Fruit fly (Drosophila melanogaster) whole organism, adult: ENCODE results near the gene Root.

Experiments
- CG11617 ChIP-seq: fragments of 200-800 bp; sonication (Bioruptor generic); optimal IDR thresholded peaks from 2 replicates; lab custom pipeline; 2017; ENCODE audit warnings: mild to moderate bottlenecking, missing biosample characterization, missing genetic modification reagents, missing genetic modification characterization
- CG12768 ChIP-seq: fragments of 200-800 bp; sonication (Bioruptor generic); optimal IDR thresholded peaks from 2 replicates; lab custom pipeline; 2017; ENCODE audit warnings: missing biosample characterization, missing genetic modification characterization, mild to moderate bottlenecking, moderate library complexity, missing genetic modification reagents
- CG14711 ChIP-seq: fragments of 200-800 bp; sonication (Bioruptor generic); optimal IDR thresholded peaks from 2 replicates; lab custom pipeline; 2018; ENCODE audit warnings: missing biosample characterization, mild to moderate bottlenecking, missing genetic modification characterization, moderate library complexity
- CG1620 ChIP-seq: fragments of 200-800 bp; sonication (Bioruptor generic); optimal IDR thresholded peaks from 2 replicates; lab custom pipeline; 2016; ENCODE audit warnings: missing biosample characterization, missing genetic modification characterization
- CG33017 ChIP-seq: fragments of 200-800 bp; sonication (Bioruptor generic); optimal IDR thresholded peaks from 2 replicates; lab custom pipeline; 2018; ENCODE audit warnings: missing biosample characterization, mild to moderate bottlenecking, missing genetic modification characterization, moderate library complexity
- CG5204 ChIP-seq: fragments of 200-800 bp; sonication (Bioruptor generic); optimal IDR thresholded peaks from 2 replicates; lab custom pipeline; 2016; ENCODE audit warnings: missing biosample characterization, missing genetic modification characterization
- CG7045 ChIP-seq: fragments of 200-800 bp; sonication (Bioruptor generic); optimal IDR thresholded peaks from 2 replicates; lab custom pipeline; 2017; ENCODE audit warnings: missing biosample characterization, mild to moderate bottlenecking, missing genetic modification characterization
- CG7101 ChIP-seq: fragments of 200-800 bp; sonication (Bioruptor generic); optimal IDR thresholded peaks from 2 replicates; lab custom pipeline; 2018; ENCODE audit warnings: missing biosample characterization, mild to moderate bottlenecking, missing genetic modification characterization, moderate library complexity
- Clk ChIP-seq: fragments of 200-800 bp; sonication (Bioruptor generic); optimal IDR thresholded peaks from 2 replicates; lab custom pipeline; 2017; ENCODE audit warnings: missing biosample characterization, missing genetic modification characterization
- Crg-1 ChIP-seq: fragments of 200-800 bp; sonication (Bioruptor generic); optimal IDR thresholded peaks from 2 replicates; lab custom pipeline; 2016; ENCODE audit warnings: missing biosample characterization, missing genetic modification characterization
- Hr96 ChIP-seq: fragments of 200-800 bp; sonication (Bioruptor generic); optimal IDR thresholded peaks from 2 replicates; lab custom pipeline; 2016; ENCODE audit warnings: missing biosample characterization, missing genetic modification characterization
- Mnt ChIP-seq: fragments of 200-800 bp; sonication (Bioruptor generic); optimal IDR thresholded peaks from 2 replicates; lab custom pipeline; 2016; ENCODE audit warnings: missing biosample characterization, mild to moderate bottlenecking, missing genetic modification characterization
- bab1 ChIP-seq: fragments of 200-800 bp; sonication (Bioruptor generic); optimal IDR thresholded peaks from 3 replicates; lab custom pipeline; 2019; ENCODE audit warnings: missing biosample characterization, mild to moderate bottlenecking, missing genetic modification characterization, moderate library complexity
- cic ChIP-seq: fragments of 200-800 bp; sonication (Bioruptor generic); optimal IDR thresholded peaks from 2 replicates; lab custom pipeline; 2017; ENCODE audit warnings: missing biosample characterization, mild to moderate bottlenecking, missing genetic modification characterization, moderate library complexity
- cnc ChIP-seq, 2 experiments: fragments of >200 bp; optimal IDR thresholded peaks; 2 replicates each; lab custom pipeline; 2017
- kay ChIP-seq: fragments of 200-800 bp; sonication (Bioruptor generic); peaks from one replicate; lab custom pipeline; 2016; ENCODE audit warnings: missing biosample characterization, missing genetic modification characterization, borderline replicate concordance
- ovo ChIP-seq: fragments of 200-800 bp; sonication (Bioruptor generic); optimal IDR thresholded peaks from 2 replicates; lab custom pipeline; 2016; ENCODE audit warnings: missing biosample characterization, missing genetic modification characterization
- pad ChIP-seq: fragments of 200-800 bp; sonication (Bioruptor generic); optimal IDR thresholded peaks from 3 replicates; lab custom pipeline; 2017; ENCODE audit warnings: missing biosample characterization, missing genetic modification characterization, mild to moderate bottlenecking, moderate library complexity, missing genetic modification reagents
- tj ChIP-seq: fragments of 200-800 bp; sonication (Bioruptor generic); optimal IDR thresholded peaks from 3 replicates; lab custom pipeline; 2017; ENCODE audit warnings: missing biosample characterization, mild to moderate bottlenecking, missing genetic modification characterization, moderate library complexity
- toe ChIP-seq: fragments of 200-800 bp; sonication (Bioruptor generic); optimal IDR thresholded peaks from 2 replicates; lab custom pipeline; 2016; ENCODE audit warnings: missing biosample characterization, missing genetic modification characterization

Root gene

dm6 chr3R:24100717-24101116, 12.4 kb upstream of the Root start:
- TF ChIP-seq ovo (GFP tag; lab: Kevin White, UChicago), result no peak
- TF ChIP-seq cic (GFP tag; lab: Kevin White, UChicago), result no peak
- TF ChIP-seq CG14711, result no peak
- TF ChIP-seq Clk, result no peak
- no peak for TF ChIP-seq CG11617 (GFP tag; lab: Kevin White, UChicago)
- no peak for TF ChIP-seq pad (GFP tag; lab: Kevin White, UChicago)
- TF ChIP-seq kay (GFP tag; lab: Kevin White, UChicago), result no peak
- no peak for TF ChIP-seq CG5204 (GFP tag; lab: Kevin White, UChicago)
- no peak for TF ChIP-seq toe (GFP tag; lab: Kevin White, UChicago)
- no peak for TF ChIP-seq Mnt (GFP tag; lab: Kevin White, UChicago)
- TF ChIP-seq CG7101 (tag; lab: Kevin White, UChicago), result no peak
- no peak for TF ChIP-seq CG7045 (GFP tag; lab: Kevin White, UChicago)
- TF ChIP-seq Crg-1 (GFP tag; lab: Kevin White, UChicago), result no peak
- no peak for TF ChIP-seq CG1620 (GFP tag; lab: Kevin White, UChicago)
- no peak for TF ChIP-seq cnc (optimal IDR thresholded peaks at IDR 0.05; lab: Kevin White, UChicago)
- TF ChIP-seq CG12768 (GFP tag; lab: Kevin White, UChicago), result no peak
- no peak for TF ChIP-seq bab1 (GFP tag; lab: Kevin White, UChicago)
- no peak for TF ChIP-seq CG33017 (tag; lab: Kevin White, UChicago)
- no peak for TF ChIP-seq Hr96 (GFP tag; lab: Kevin White, UChicago)
- TF ChIP-seq tj (GFP tag; lab: Kevin White, UChicago), result no peak

dm6 chr3R:24101437-24101836, 11.6 kb upstream of the Root start:
- no peak for TF ChIP-seq Crg-1 (GFP tag; lab: Kevin White, UChicago)
- TF ChIP-seq tj (GFP tag; lab: Kevin White, UChicago), result peak; percentile 71

dm6 chr3R:24102387-24102786, 10.7 kb upstream of the Root start:
- TF ChIP-seq ovo (GFP tag; lab: Kevin White, UChicago), result no peak
- no peak for TF ChIP-seq CG11617 (GFP tag; lab: Kevin White, UChicago)
- TF ChIP-seq cnc (optimal IDR thresholded peaks at IDR 0.05; lab: Kevin White, UChicago), result no peak
- TF ChIP-seq pad (GFP tag; lab: Kevin White, UChicago), result no peak
- TF ChIP-seq kay (GFP tag; lab: Kevin White, UChicago), result peak; percentile 76

- no peak for TF ChIP-seq kay (GFP tag; lab: Kevin White, UChicago)
- no peak for TF ChIP-seq cic (GFP tag; lab: Kevin White, UChicago)
- TF ChIP-seq CG7101 (tag; lab: Kevin White, UChicago), result no peak
- no peak for TF ChIP-seq CG1620 (GFP tag; lab: Kevin White, UChicago)
- no peak for TF ChIP-seq Hr96 (GFP tag; lab: Kevin White, UChicago)
- no peak for TF ChIP-seq CG7045 (GFP tag; lab: Kevin White, UChicago)
- TF ChIP-seq Clk, result no peak
- TF ChIP-seq CG14711, result no peak
- no peak for TF ChIP-seq pad (GFP tag; lab: Kevin White, UChicago)
- TF ChIP-seq CG33017 (tag; lab: Kevin White, UChicago), result no peak
- TF ChIP-seq CG5204 (GFP tag; lab: Kevin White, UChicago), result no peak
- no peak for TF ChIP-seq CG12768 (GFP tag; lab: Kevin White, UChicago)
- no peak for TF ChIP-seq Mnt (GFP tag; lab: Kevin White, UChicago)
These were observed 9.4 kb upstream of the Root start for dm6 chr3R:24103708-24104107.

dm6 chr3R:24104471-24105311, 8.4 kb upstream of the Root start:
- peak; percentile 76 for TF ChIP-seq kay (GFP tag; lab: Kevin White, UChicago)
- TF ChIP-seq cic (GFP tag; lab: Kevin White, UChicago), result no peak
- peak; percentile 48 for TF ChIP-seq tj (GFP tag; lab: Kevin White, UChicago)

dm6 chr3R:24105312-24105902, 7.7 kb upstream of the Root start, which contains the start of gene Syx1A:
Gene Syx1A, minus strand, starts transcription at chr3R:24105763.
- TF ChIP-seq Mnt (GFP tag; lab: Kevin White, UChicago) (peak; percentile 47), tj (GFP tag; lab: Kevin White, UChicago) (peak; percentile 64), cic (GFP tag; lab: Kevin White, UChicago) (peak; percentile 52), Crg-1 (GFP tag; lab: Kevin White, UChicago) (peak; percentile 34), cnc (optimal IDR thresholded peaks at IDR 0.05; lab: Kevin White, UChicago) (no peak), CG7101 (tag; lab: Kevin White, UChicago) (no peak), CG1620 (GFP tag; lab: Kevin White, UChicago) (peak; percentile 34), CG33017 (tag; lab: Kevin White, UChicago) (peak; percentile 33), CG11617 (GFP tag; lab: Kevin White, UChicago) (peak; percentile 34), CG5204 (GFP tag; lab: Kevin White, UChicago) (peak; percentile 3), CG7045 (GFP tag; lab: Kevin White, UChicago) (no peak), kay (GFP tag; lab: Kevin White, UChicago) (no peak), bab1 (GFP tag; lab: Kevin White, UChicago) (peak; percentile 49), CG12768 (GFP tag; lab: Kevin White, UChicago) (no peak), ovo (GFP tag; lab: Kevin White, UChicago) (peak; percentile 26), Hr96 (GFP tag; lab: Kevin White, UChicago) (peak; percentile 19), CG14711 (peak; percentile 28), pad (GFP tag; lab: Kevin White, UChicago) (no peak), Clk (no peak), toe (GFP tag; lab: Kevin White, UChicago) (no peak)
